Worm (Caenorhabditis elegans) whole organism, midembryonic: ENCODE measurements around the gene daf-36.

Source experiments
- T22C8.4 ChIP-seq: fragments of 200-800 bp; sonication (Bioruptor generic); IDR thresholded peaks from 2 replicates; pipeline ENCODE4 v1.3.6; 2022; ENCODE audit warnings: missing genetic modification characterization, missing compliant biosample characterization
- cog-1 ChIP-seq: sonication (generic microtip); optimal IDR thresholded peaks from 2 replicates; lab custom pipeline; 2016; ENCODE audit warnings: missing genetic modification characterization, missing compliant biosample characterization
- flt-1 ChIP-seq: fragments of 200-800 bp; sonication (Bioruptor generic); IDR thresholded peaks from 2 replicates; pipeline ENCODE4 v1.3.6; 2022; ENCODE audit warnings: missing genetic modification characterization, missing compliant biosample characterization
- ref-1 ChIP-seq: fragments of 200-800 bp; sonication (Bioruptor generic); conservative IDR thresholded peaks from 2 replicates; pipeline ENCODE4 v1.3.6; 2022; ENCODE audit warnings: missing genetic modification reagents, missing genetic modification characterization, missing compliant biosample characterization
- ztf-29 ChIP-seq: fragments of 200-800 bp; sonication (Bioruptor generic); IDR thresholded peaks from 2 replicates; pipeline ENCODE4 v1.3.6; 2022; ENCODE audit warnings: missing genetic modification reagents, missing genetic modification characterization, missing compliant biosample characterization

- TF ChIP-seq ref-1 (GFP tag; lab: Robert Waterston, UW) (no peak), cog-1 (tag; lab: Kevin White, UChicago) (no peak), T22C8.4 (GFP tag; lab: Robert Waterston, UW) (no peak), ztf-29 (no peak), flt-1 (GFP tag; lab: Robert Waterston, UW) (no peak)
Observed at ce11 chrV:10239861-10240260, 14.4 kb upstream of the daf-36 start, which contains the start of gene fipr-8.
